Worm (Caenorhabditis elegans) whole organism, mixed stage, embryonic: ENCODE results near the gene F36F12.2.

Experiments used
- M03D4.4 ChIP-seq: sonication (generic microtip); optimal IDR thresholded peaks from 2 replicates; lab custom pipeline; 2017; ENCODE audit warnings: mild to moderate bottlenecking, missing genetic modification characterization, missing compliant biosample characterization
- bed-3 ChIP-seq: fragments of 200-800 bp; sonication (Bioruptor generic); optimal IDR thresholded peaks from 3 replicates; lab custom pipeline; 2018; ENCODE audit warnings: mild to moderate bottlenecking, missing genetic modification characterization, moderate library complexity, missing compliant biosample characterization
- blmp-1 ChIP-seq: fragments of 150-350 bp; optimal IDR thresholded peaks from 2 replicates; lab custom pipeline; 2014; ENCODE audit warnings: missing biosample characterization, missing genetic modification characterization
- ceh-39 ChIP-seq: fragments of 150-350 bp; optimal IDR thresholded peaks from 2 replicates; lab custom pipeline; 2014; ENCODE audit warnings: missing biosample characterization, missing genetic modification characterization
- ceh-43 ChIP-seq: fragments of 200-800 bp; sonication (Bioruptor generic); optimal IDR thresholded peaks from 2 replicates; lab custom pipeline; 2018; ENCODE audit warnings: mild to moderate bottlenecking, missing genetic modification characterization, moderate library complexity, missing compliant biosample characterization
- ceh-83 ChIP-seq: fragments of 200-800 bp; sonication (Bioruptor generic); optimal IDR thresholded peaks from 2 replicates; lab custom pipeline; 2018; ENCODE audit warnings: mild to moderate bottlenecking, missing genetic modification characterization, missing compliant biosample characterization
- ces-1 ChIP-seq: fragments of 150-350 bp; optimal IDR thresholded peaks from 2 replicates; lab custom pipeline; 2014; ENCODE audit warnings: missing biosample characterization, missing genetic modification reagents, missing genetic modification characterization
- drap-1 ChIP-seq: fragments of 200-800 bp; sonication (Bioruptor generic); optimal IDR thresholded peaks from 3 replicates; lab custom pipeline; 2018; ENCODE audit warnings: mild to moderate bottlenecking, missing genetic modification characterization, missing compliant biosample characterization
- elt-1 ChIP-seq: sonication (generic microtip); optimal IDR thresholded peaks from 2 replicates; lab custom pipeline; 2017; ENCODE audit warnings: missing genetic modification characterization, mild to moderate bottlenecking, missing compliant biosample characterization, antibody characterized with exemption, moderate library complexity, borderline replicate concordance; ENCODE audit not compliant: insufficient read depth
- elt-3 ChIP-seq: fragments of 150-350 bp; optimal IDR thresholded peaks from 2 replicates; lab custom pipeline; 2014; ENCODE audit warnings: missing biosample characterization, missing genetic modification characterization
- flh-1 ChIP-seq: fragments of 200-800 bp; sonication (Bioruptor generic); optimal IDR thresholded peaks from 2 replicates; lab custom pipeline; 2018; ENCODE audit warnings: mild to moderate bottlenecking, missing genetic modification characterization, moderate library complexity, missing compliant biosample characterization
- hlh-1 ChIP-seq: fragments of 150-350 bp; optimal IDR thresholded peaks from 2 replicates; lab custom pipeline; 2014; ENCODE audit warnings: missing biosample characterization, missing genetic modification reagents, missing genetic modification characterization
- lin-13 ChIP-seq: fragments of 150-350 bp; optimal IDR thresholded peaks from 2 replicates; lab custom pipeline; 2014; ENCODE audit warnings: missing biosample characterization, missing genetic modification characterization
- lsy-2 ChIP-seq: fragments of 150-350 bp; optimal IDR thresholded peaks from 2 replicates; lab custom pipeline; 2014; ENCODE audit warnings: missing biosample characterization, missing genetic modification characterization
- mls-2 ChIP-seq: sonication (generic microtip); optimal IDR thresholded peaks from 2 replicates; lab custom pipeline; 2016; ENCODE audit warnings: mild to moderate bottlenecking, missing genetic modification characterization, moderate library complexity, missing compliant biosample characterization
- nhr-12 ChIP-seq: fragments of 150-350 bp; optimal IDR thresholded peaks from 2 replicates; lab custom pipeline; 2014; ENCODE audit warnings: missing biosample characterization, missing genetic modification characterization
- nhr-2 ChIP-seq: fragments of 150-350 bp; optimal IDR thresholded peaks from 2 replicates; lab custom pipeline; 2014; ENCODE audit warnings: missing biosample characterization, missing genetic modification characterization
- nhr-28 ChIP-seq: fragments of 150-350 bp; optimal IDR thresholded peaks from 2 replicates; lab custom pipeline; 2014; ENCODE audit warnings: missing biosample characterization, missing genetic modification characterization
- pha-4 ChIP-seq: fragments of 150-350 bp; optimal IDR thresholded peaks from 2 replicates; lab custom pipeline; 2018; ENCODE audit warnings: missing biosample characterization, missing genetic modification reagents, missing genetic modification characterization
- sem-2 ChIP-seq: fragments of 200-800 bp; sonication (Bioruptor generic); optimal IDR thresholded peaks from 2 replicates; lab custom pipeline; 2018; ENCODE audit warnings: mild to moderate bottlenecking, missing genetic modification characterization, missing compliant biosample characterization
- snpc-4 ChIP-seq: fragments of 150-350 bp; optimal IDR thresholded peaks from 2 replicates; lab custom pipeline; 2014; ENCODE audit warnings: missing biosample characterization, missing genetic modification characterization
- sptf-1 ChIP-seq: sonication (generic microtip); optimal IDR thresholded peaks from 2 replicates; lab custom pipeline; 2017; ENCODE audit warnings: mild to moderate bottlenecking, missing genetic modification characterization, moderate library complexity, missing compliant biosample characterization
- tbx-8 ChIP-seq: fragments of 200-800 bp; sonication (Bioruptor generic); optimal IDR thresholded peaks from 2 replicates; lab custom pipeline; 2018; ENCODE audit warnings: mild to moderate bottlenecking, missing genetic modification characterization, moderate library complexity, missing compliant biosample characterization
- unc-39 ChIP-seq: fragments of 150-350 bp; optimal IDR thresholded peaks from 2 replicates; lab custom pipeline; 2014; ENCODE audit warnings: missing biosample characterization, missing genetic modification characterization
- unc-62 ChIP-seq: fragments of 150-350 bp; optimal IDR thresholded peaks from 2 replicates; lab custom pipeline; 2014; ENCODE audit warnings: missing biosample characterization, missing genetic modification reagents, missing genetic modification characterization
- ztf-11 ChIP-seq: fragments of 150-350 bp; optimal IDR thresholded peaks from 2 replicates; lab custom pipeline; 2014; ENCODE audit warnings: missing biosample characterization, missing genetic modification characterization

Gene F36F12.2

ce11 chrV:2050790-2051189 lies 44.3 kb downstream of the F36F12.2 start:
- no peak for TF ChIP-seq ceh-83
- TF ChIP-seq sptf-1 (tag; lab: Kevin White, UChicago): no peak
- TF ChIP-seq elt-1 (tag; lab: Kevin White, UChicago): no peak
- TF ChIP-seq M03D4.4 (tag; lab: Kevin White, UChicago): no peak
- no peak for TF ChIP-seq snpc-4 (tag; lab: Kevin White, UChicago)
- no peak for TF ChIP-seq unc-62 (GFP tag; lab: Kevin White, UChicago)
- no peak for TF ChIP-seq nhr-12 (tag; lab: Kevin White, UChicago)
- TF ChIP-seq mls-2 (tag; lab: Kevin White, UChicago): no peak
- TF ChIP-seq unc-39: no peak
- TF ChIP-seq flh-1 (GFP tag; lab: Kevin White, UChicago): no peak
- TF ChIP-seq sem-2 (GFP tag; lab: Kevin White, UChicago): no peak
- no peak for TF ChIP-seq ceh-39 (tag; lab: Kevin White, UChicago)
- TF ChIP-seq, all 35 proteins: peak for 0

ce11 chrV:2050136-2050535 lies 45.0 kb downstream of the F36F12.2 start, which contains the start of gene comt-4:
Gene comt-4 (minus strand): TSS chrV:2050185.
- no peak for TF ChIP-seq ceh-83
- no peak for TF ChIP-seq ceh-43 (GFP tag; lab: Kevin White, UChicago)
- no peak for TF ChIP-seq ztf-11 (tag; lab: Kevin White, UChicago)
- no peak for TF ChIP-seq lin-13 (tag; lab: Kevin White, UChicago)
- TF ChIP-seq elt-1 (tag; lab: Kevin White, UChicago): no peak
- no peak for TF ChIP-seq pha-4 (tag; lab: Kevin White, UChicago)
- TF ChIP-seq unc-62 (GFP tag; lab: Kevin White, UChicago): no peak
- TF ChIP-seq unc-39: no peak
- TF ChIP-seq flh-1 (GFP tag; lab: Kevin White, UChicago): no peak
- no peak for TF ChIP-seq tbx-8 (GFP tag; lab: Kevin White, UChicago)
- TF ChIP-seq elt-3 (tag; lab: Kevin White, UChicago): no peak
- TF ChIP-seq nhr-12 (tag; lab: Kevin White, UChicago): no peak
- TF ChIP-seq M03D4.4 (tag; lab: Kevin White, UChicago): no peak
- TF ChIP-seq nhr-28 (tag; lab: Kevin White, UChicago): no peak
- no peak for TF ChIP-seq lsy-2

- TF ChIP-seq tbx-8 (GFP tag; lab: Kevin White, UChicago): no peak
- TF ChIP-seq blmp-1 (tag; lab: Kevin White, UChicago): no peak
- no peak for TF ChIP-seq sem-2 (GFP tag; lab: Kevin White, UChicago)
- TF ChIP-seq ces-1 (GFP tag; lab: Kevin White, UChicago): no peak
- no peak for TF ChIP-seq bed-3
- no peak for TF ChIP-seq unc-39
- no peak for TF ChIP-seq drap-1 (GFP tag; lab: Kevin White, UChicago)
- no peak for TF ChIP-seq nhr-2 (tag; lab: Kevin White, UChicago)
- no peak for TF ChIP-seq hlh-1
- TF ChIP-seq nhr-28 (tag; lab: Kevin White, UChicago): no peak
- no peak for TF ChIP-seq sptf-1 (tag; lab: Kevin White, UChicago)
These were observed 49.1 kb downstream of the F36F12.2 start, which contains the start of gene Y40B10A.5 for ce11 chrV:2045956-2046355. Gene Y40B10A.5 (minus strand): TSS chrV:2046056.
